1 fruit fly cellular context compared by ENCODE assay signal in the genomic region with DNA sequence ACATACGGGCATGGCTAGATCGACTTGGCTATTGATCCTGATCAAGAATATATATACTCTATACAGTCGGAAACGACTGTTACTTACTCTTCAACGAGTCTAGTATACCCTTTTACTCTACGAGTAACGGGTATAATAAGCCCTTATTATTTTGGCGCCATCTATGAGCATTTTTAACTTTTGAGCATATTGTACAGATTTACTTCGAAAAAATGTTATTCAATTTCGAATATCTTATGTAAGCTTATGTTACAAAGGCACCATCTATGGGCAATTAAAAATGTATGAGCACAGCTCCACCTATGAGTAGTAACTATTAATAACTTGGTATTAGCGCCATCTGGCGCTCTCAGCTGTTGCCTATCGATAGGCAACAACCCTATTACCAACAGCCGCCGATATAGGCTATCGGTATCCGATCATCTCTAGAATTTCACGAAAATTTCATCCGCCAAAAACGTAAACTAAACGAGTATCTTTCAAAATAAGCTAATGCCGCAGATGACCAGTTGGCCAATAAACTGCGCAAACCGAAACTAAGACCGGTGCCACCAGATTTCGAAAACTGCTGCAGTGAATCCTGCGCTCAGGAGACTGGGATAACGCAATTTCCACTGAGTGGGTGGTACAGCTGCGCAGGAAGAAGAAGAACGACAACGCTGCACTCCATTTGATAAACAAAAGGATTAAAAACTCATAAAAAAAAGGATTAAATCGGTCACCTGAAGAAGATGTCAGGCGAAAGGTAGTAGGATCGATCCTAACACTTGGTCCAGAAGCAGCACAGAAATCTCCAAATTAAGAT.
TF ChIP-seq lines count a peak whose summit lies in the region.

Gene htk (plus strand): TSS at position 435 of the 805 bp plus-strand sequence.

TF ChIP-seq in whole organism, embryonic, 481 proteins besides CTCF, POLR2A, EP300 and RAD21 (continued from another document and continues in another):
- TF ChIP-seq zfh2 (GFP tag; optimal IDR thresholded peaks at IDR 0.05; lab: Kevin White, UChicago) (peak; percentile 48), ind (GFP tag; optimal IDR thresholded peaks at IDR 0.05; lab: Kevin White, UChicago) (peak; percentile 61), CG1529 (GFP tag; optimal IDR thresholded peaks at IDR 0.05; lab: Kevin White, UChicago) (no peak), klu (GFP tag; IDR thresholded peaks at IDR 0.05; lab: Robert Waterston, UW) (no peak; the same call in 1 of the 2 replicates), dimm (GFP tag; IDR thresholded peaks at IDR 0.05; lab: Robert Waterston, UW) (0 out of 2 replicates have a peak, but pooled peaks have one; percentile 15), grau (tag; optimal IDR thresholded peaks at IDR 0.05; lab: Kevin White, UChicago) (peak; percentile 71), CG43689 (GFP tag; IDR thresholded peaks at IDR 0.05; lab: Robert Waterston, UW) (no peak), CG11560 (tag; IDR thresholded peaks at IDR 0.05; lab: Robert Waterston, UW) (peak; percentile 81), CG10321 (GFP tag; IDR thresholded peaks at IDR 0.05; lab: Robert Waterston, UW) (no peak), slp2 (GFP tag; optimal IDR thresholded peaks at IDR 0.05; lab: Kevin White, UChicago) (peak; percentile 65), CG8290 (GFP tag; optimal IDR thresholded peaks at IDR 0.05; lab: Kevin White, UChicago) (peak; percentile 87), CG8290 (tag; optimal IDR thresholded peaks at IDR 0.05; lab: Kevin White, UChicago) (peak; percentile 52 to 88), CG7357 (GFP tag; IDR thresholded peaks at IDR 0.05; lab: Robert Waterston, UW) (no peak), insv (GFP tag; optimal IDR thresholded peaks at IDR 0.05; lab: Kevin White, UChicago) (peak in 1 of 2 experiments; percentile 71), pb (GFP tag; optimal IDR thresholded peaks at IDR 0.05; lab: Kevin White, UChicago) (no peak), CG16815 (GFP tag; optimal IDR thresholded peaks at IDR 0.05; lab: Kevin White, UChicago) (peak; percentile 22), CG6654 (GFP tag; optimal IDR thresholded peaks at IDR 0.05; lab: Kevin White, UChicago) (no peak), CG13775 (GFP tag; optimal IDR thresholded peaks at IDR 0.05; lab: Kevin White, UChicago) (peak; percentile 40), sna (GFP tag; IDR thresholded peaks at IDR 0.05; lab: Robert Waterston, UW; ENCODE audit: partially characterized antibody) (peak; percentile 75), CG34376 (GFP tag; optimal IDR thresholded peaks at IDR 0.05; lab: Kevin White, UChicago) (peak; percentile 32), CG18599 (GFP tag; optimal IDR thresholded peaks at IDR 0.05; lab: Kevin White, UChicago) (peak; percentile 39), Poxn (GFP tag; IDR thresholded peaks at IDR 0.05; lab: Robert Waterston, UW) (no peak), CG18262 (tag; optimal IDR thresholded peaks at IDR 0.05; lab: Kevin White, UChicago) (peak; percentile 43), trh (GFP tag; optimal IDR thresholded peaks at IDR 0.05; lab: Kevin White, UChicago) (peak; percentile 60), usp (GFP tag; optimal IDR thresholded peaks at IDR 0.05; lab: Kevin White, UChicago) (no peak), CG10431 (GFP tag; optimal IDR thresholded peaks at IDR 0.05; lab: Kevin White, UChicago) (no peak), Mrtf (GFP tag; IDR thresholded peaks at IDR 0.05; lab: Robert Waterston, UW) (peak; percentile 69; the same call in 1 of the 3 replicates), CG2712 (tag; optimal IDR thresholded peaks at IDR 0.05; lab: Kevin White, UChicago) (peak; percentile 62), CG14441 (GFP tag; IDR thresholded peaks at IDR 0.05; lab: Robert Waterston, UW) (peak; percentile 52), CG12104 (GFP tag; optimal IDR thresholded peaks at IDR 0.05; lab: Kevin White, UChicago) (peak; percentile 1), CG11247 (GFP tag; IDR thresholded peaks at IDR 0.05; lab: Robert Waterston, UW) (peak; percentile 77), CG4424 (GFP tag; optimal IDR thresholded peaks at IDR 0.05; lab: Kevin White, UChicago) (peak; percentile 53), CG8388 (GFP tag; optimal IDR thresholded peaks at IDR 0.05; lab: Kevin White, UChicago) (no peak), twi (tag; optimal IDR thresholded peaks at IDR 0.05; lab: Kevin White, UChicago) (peak; percentile 36), Sry-δ (GFP tag; optimal IDR thresholded peaks at IDR 0.05; lab: Kevin White, UChicago) (peak; percentile 99), tio (GFP tag; optimal IDR thresholded peaks at IDR 0.05; lab: Kevin White, UChicago) (no peak), cad (GFP tag; optimal IDR thresholded peaks at IDR 0.05; lab: Kevin White, UChicago) (no peak), her (GFP tag; optimal IDR thresholded peaks at IDR 0.05; lab: Kevin White, UChicago) (peak; percentile 77), fd96Cb (tag; optimal IDR thresholded peaks at IDR 0.05; lab: Kevin White, UChicago) (no peak), CG17359 (tag; optimal IDR thresholded peaks at IDR 0.05; lab: Kevin White, UChicago) (peak; percentile 71), CG31365 (tag; optimal IDR thresholded peaks at IDR 0.05; lab: Kevin White, UChicago) (peak; percentile 10), Oaz (GFP tag; IDR thresholded peaks at IDR 0.05; lab: Robert Waterston, UW) (peak; percentile 46), CG1647 (GFP tag; optimal IDR thresholded peaks at IDR 0.05; lab: Kevin White, UChicago) (peak; percentile 2), salm (tag; optimal IDR thresholded peaks at IDR 0.05; lab: Kevin White, UChicago) (no peak), CG32767 (GFP tag; IDR thresholded peaks at IDR 0.05; lab: Robert Waterston, UW) (no peak), Scr (GFP tag; IDR thresholded peaks at IDR 0.05; lab: Robert Waterston, UW; ENCODE audit: partially characterized antibody) (peak; percentile 85), CG8478 (optimal IDR thresholded peaks at IDR 0.05; lab: Kevin White, UChicago) (no peak), wor (GFP tag; IDR thresholded peaks at IDR 0.05; lab: Robert Waterston, UW) (no peak), chn (GFP tag; optimal IDR thresholded peaks at IDR 0.05; lab: Kevin White, UChicago) (peak; percentile 82), HmgZ (tag; optimal IDR thresholded peaks at IDR 0.05; lab: Kevin White, UChicago) (peak; percentile 73), CG12219 (GFP tag; optimal IDR thresholded peaks at IDR 0.05; lab: Kevin White, UChicago) (no peak), CG6254 (GFP tag; optimal IDR thresholded peaks at IDR 0.05; lab: Kevin White, UChicago) (no peak), mirr (GFP tag; optimal IDR thresholded peaks at IDR 0.05; lab: Kevin White, UChicago) (peak; percentile 40), CG17612 (GFP tag; IDR thresholded peaks at IDR 0.05; lab: Robert Waterston, UW) (peak; percentile 41; the same call in 1 of the 2 replicates), Bteb2 (GFP tag; optimal IDR thresholded peaks at IDR 0.05; lab: Kevin White, UChicago) (peak; percentile 40), CG15479 (GFP tag; optimal IDR thresholded peaks at IDR 0.05; lab: Kevin White, UChicago) (no peak), mld (GFP tag; IDR thresholded peaks at IDR 0.05; lab: Robert Waterston, UW; ENCODE audit: partially characterized antibody) (peak; percentile 76; the same call in 2 of the 3 replicates), pros (GFP tag; optimal IDR thresholded peaks at IDR 0.05; lab: Kevin White, UChicago) (no peak), Med (GFP tag; lab: Kevin White, UChicago) (peak; percentile 97), wdn (GFP tag; IDR thresholded peaks at IDR 0.05; lab: Robert Waterston, UW) (no peak), so (GFP tag; IDR thresholded peaks at IDR 0.05; lab: Robert Waterston, UW) (no peak), Ssrp (tag; optimal IDR thresholded peaks at IDR 0.05; lab: Kevin White, UChicago) (no peak), cato (GFP tag; optimal IDR thresholded peaks at IDR 0.05; lab: Kevin White, UChicago; ENCODE audit: borderline replicate concordance) (no peak), dati (GFP tag; IDR thresholded peaks at IDR 0.05; lab: Robert Waterston, UW) (no peak), CG6175 (GFP tag; IDR thresholded peaks at IDR 0.05; lab: Robert Waterston, UW) (0 out of 3 replicates have a peak, but pooled peaks have one; percentile 15), fd3F (GFP tag; optimal IDR thresholded peaks at IDR 0.05; lab: Kevin White, UChicago) (peak; percentile 14), lov (optimal IDR thresholded peaks at IDR 0.05; lab: Kevin White, UChicago) (no peak), lov (GFP tag; IDR thresholded peaks at IDR 0.05; lab: Robert Waterston, UW) (no peak), CG8944 (GFP tag; optimal IDR thresholded peaks at IDR 0.05; lab: Kevin White, UChicago) (peak; percentile 75), CG30403 (GFP tag; optimal IDR thresholded peaks at IDR 0.05; lab: Kevin White, UChicago) (peak; percentile 75), corto (GFP tag; optimal IDR thresholded peaks at IDR 0.05; lab: Kevin White, UChicago) (no peak), CG3726 (GFP tag; IDR thresholded peaks at IDR 0.05; lab: Robert Waterston, UW) (no peak), CG30431 (GFP tag; optimal IDR thresholded peaks at IDR 0.05; lab: Kevin White, UChicago) (no peak), psq (GFP tag; optimal IDR thresholded peaks at IDR 0.05; lab: Kevin White, UChicago) (no peak), ash1 (GFP tag; optimal IDR thresholded peaks at IDR 0.05; lab: Kevin White, UChicago) (peak; percentile 18), scrt (GFP tag; optimal IDR thresholded peaks at IDR 0.05; lab: Kevin White, UChicago) (peak; percentile 58), sqz (GFP tag; optimal IDR thresholded peaks at IDR 0.05; lab: Kevin White, UChicago) (no peak), cwo (GFP tag; optimal IDR thresholded peaks at IDR 0.05; lab: Kevin White, UChicago) (no peak), wek (GFP tag; optimal IDR thresholded peaks at IDR 0.05; lab: Kevin White, UChicago) (no peak), esg (GFP tag; conservative IDR thresholded peaks at IDR 0.05; lab: Robert Waterston, UW) (peak; percentile 22; the same call in 1 of the 2 replicates), unc-4 (GFP tag; IDR thresholded peaks at IDR 0.05; lab: Robert Waterston, UW; ENCODE audit: partially characterized antibody) (peak; percentile 93), oc (tag; optimal IDR thresholded peaks at IDR 0.05; lab: Kevin White, UChicago) (peak; percentile 53), pan (optimal IDR thresholded peaks at IDR 0.05; lab: Kevin White, UChicago) (no peak), pan (GFP tag; optimal IDR thresholded peaks at IDR 0.05 in 1 of 2, IDR thresholded peaks at IDR 0.05 in 1 of 2) (no peak), Adf1 (GFP tag; IDR thresholded peaks at IDR 0.05; lab: Robert Waterston, UW) (peak; percentile 41; the same call in 1 of the 2 replicates), CG12769 (tag; optimal IDR thresholded peaks at IDR 0.05; lab: Kevin White, UChicago) (peak; percentile 69), CG12236 (GFP tag; optimal IDR thresholded peaks at IDR 0.05; lab: Kevin White, UChicago) (peak; percentile 43), abd-A (tag; optimal IDR thresholded peaks at IDR 0.05; lab: Kevin White, UChicago) (no peak), CG17328 (GFP tag; IDR thresholded peaks at IDR 0.05; lab: Robert Waterston, UW) (peak; percentile 64), CG18619 (GFP tag; optimal IDR thresholded peaks at IDR 0.05; lab: Kevin White, UChicago) (peak; percentile 45), Kr (GFP tag; optimal IDR thresholded peaks at IDR 0.05; lab: Kevin White, UChicago) (peak; percentile 57), gfzf (GFP tag; optimal IDR thresholded peaks at IDR 0.05; lab: Kevin White, UChicago) (peak; percentile 44), CG4360 (GFP tag; IDR thresholded peaks at IDR 0.05; lab: Robert Waterston, UW) (no peak), Abd-B (GFP tag; optimal IDR thresholded peaks at IDR 0.05; lab: Kevin White, UChicago) (peak; percentile 46), CG32532 (GFP tag; IDR thresholded peaks at IDR 0.05; lab: Robert Waterston, UW) (peak; percentile 87), CG11085 (GFP tag; IDR thresholded peaks at IDR 0.05; lab: Robert Waterston, UW) (peak; percentile 72), nom (GFP tag; optimal IDR thresholded peaks at IDR 0.05; lab: Kevin White, UChicago) (no peak), bigmax (GFP tag; optimal IDR thresholded peaks at IDR 0.05; lab: Kevin White, UChicago) (no peak), Asciz (GFP tag; optimal IDR thresholded peaks at IDR 0.05; lab: Kevin White, UChicago) (peak; percentile 43), stc (GFP tag; IDR thresholded peaks at IDR 0.05; lab: Robert Waterston, UW) (no peak; the same call in 1 of the 2 replicates), NFAT (GFP tag; IDR thresholded peaks at IDR 0.05; lab: Robert Waterston, UW) (peak; percentile 86), luna (GFP tag; optimal IDR thresholded peaks at IDR 0.05; lab: Kevin White, UChicago) (peak; percentile 34), CG10462 (GFP tag; optimal IDR thresholded peaks at IDR 0.05; lab: Kevin White, UChicago) (peak; percentile 12), CG3847 (GFP tag; IDR thresholded peaks at IDR 0.05; lab: Robert Waterston, UW) (peak; percentile 67), Myb (GFP tag; optimal IDR thresholded peaks at IDR 0.05; lab: Kevin White, UChicago) (peak; percentile 71), Meics (GFP tag; optimal IDR thresholded peaks at IDR 0.05; lab: Kevin White, UChicago) (peak; percentile 74), E2f2 (GFP tag; IDR thresholded peaks at IDR 0.05; lab: Robert Waterston, UW) (peak; percentile 60), Side (GFP tag; optimal IDR thresholded peaks at IDR 0.05; lab: Kevin White, UChicago) (peak; percentile 73), vnd (GFP tag; IDR thresholded peaks at IDR 0.05; lab: Robert Waterston, UW; ENCODE audit: partially characterized antibody) (peak; percentile 77), Rx (GFP tag; IDR thresholded peaks at IDR 0.05; lab: Robert Waterston, UW) (peak; percentile 52; the same call in 1 of the 2 replicates), CG9817 (tag; optimal IDR thresholded peaks at IDR 0.05; lab: Kevin White, UChicago) (peak; percentile 52), kni (GFP tag; optimal IDR thresholded peaks at IDR 0.05; lab: Kevin White, UChicago) (no peak), jing (GFP tag; optimal IDR thresholded peaks at IDR 0.05; lab: Kevin White, UChicago) (no peak), HLH54F (GFP tag; optimal IDR thresholded peaks at IDR 0.05; lab: Kevin White, UChicago) (peak; percentile 65), CG4617 (GFP tag; optimal IDR thresholded peaks at IDR 0.05; lab: Kevin White, UChicago; ENCODE audit: borderline replicate concordance) (peak; percentile 78), da (GFP tag; optimal IDR thresholded peaks at IDR 0.05; lab: Kevin White, UChicago) (peak; percentile 64), CG13424 (tag; optimal IDR thresholded peaks at IDR 0.05; lab: Kevin White, UChicago) (peak; percentile 46), CG9876 (GFP tag; optimal IDR thresholded peaks at IDR 0.05; lab: Kevin White, UChicago) (peak; percentile 78), Taf1 (GFP tag; IDR thresholded peaks at IDR 0.05; lab: Robert Waterston, UW) (peak; percentile 32; the same call in 1 of the 2 replicates), CG3995 (GFP tag; optimal IDR thresholded peaks at IDR 0.05; lab: Kevin White, UChicago) (peak; percentile 48), CG2889 (GFP tag; IDR thresholded peaks at IDR 0.05; lab: Robert Waterston, UW) (no peak)
